Worm (Caenorhabditis elegans): Measurements from ENCODE around the gene tebp-2.

ce11 chrIV:5564293-5564692 lies 22.9 kb downstream of the tebp-2 start:
- no peak for TF ChIP-seq lin-13 (GFP tag; optimal IDR thresholded peaks at IDR 0.05)
- no peak for TF ChIP-seq nhr-6 (tag; optimal IDR thresholded peaks at IDR 0.05)
- no peak for TF ChIP-seq dve-1 (tag; optimal IDR thresholded peaks at IDR 0.05; ENCODE audit: insufficient read depth)
- TF ChIP-seq nhr-111 (GFP tag; optimal IDR thresholded peaks at IDR 0.05) = no peak
- no peak for TF ChIP-seq duxl-1 (tag; optimal IDR thresholded peaks at IDR 0.05; ENCODE audit: poor library complexity)
- no peak for TF ChIP-seq ctbp-1 (GFP tag; IDR thresholded peaks at IDR 0.05)
- TF ChIP-seq ama-1 (optimal IDR thresholded peaks at IDR 0.05) = no peak
- TF ChIP-seq egl-27 (tag; optimal IDR thresholded peaks at IDR 0.05) = no peak
- TF ChIP-seq hmg-1.1 (GFP tag; IDR thresholded peaks at IDR 0.05) = no peak
- TF ChIP-seq daf-19 (GFP tag; conservative IDR thresholded peaks at IDR 0.05) = no peak
- TF ChIP-seq ceh-82 (tag; optimal IDR thresholded peaks at IDR 0.05) = no peak
